Worm (Caenorhabditis elegans): ENCODE data around the gene ZK596.3.
A peak's percentile ranks its signal among the peaks of the same experiment; 100 is the strongest.

ce11 chrIV:10870158-10870557 is 34.0 kb downstream of the ZK596.3 start:
- peak; percentile 1 for TF ChIP-seq him-1 (tag; optimal IDR thresholded peaks at IDR 0.05)
- TF ChIP-seq dao-5 (tag; optimal IDR thresholded peaks at IDR 0.05): no peak
- no peak for TF ChIP-seq W03F9.2 (tag; optimal IDR thresholded peaks at IDR 0.05)
